Worm (Caenorhabditis elegans) whole organism, midembryonic: ENCODE results near the gene tmem-132.

ENCODE experiments used
- T22C8.4 ChIP-seq: fragments of 200-800 bp; sonication (Bioruptor generic); IDR thresholded peaks from 2 replicates; pipeline ENCODE4 v1.3.6; 2022; ENCODE audit warnings: missing genetic modification characterization, missing compliant biosample characterization
- flt-1 ChIP-seq: fragments of 200-800 bp; sonication (Bioruptor generic); IDR thresholded peaks from 2 replicates; pipeline ENCODE4 v1.3.6; 2022; ENCODE audit warnings: missing genetic modification characterization, missing compliant biosample characterization
- klf-2 ChIP-seq: fragments of 200-800 bp; sonication (Bioruptor generic); conservative IDR thresholded peaks from 2 replicates; pipeline ENCODE4 v1.3.6; 2022; ENCODE audit warnings: missing genetic modification reagents, missing genetic modification characterization, missing compliant biosample characterization
- med-1 ChIP-seq: sonication (generic microtip); optimal IDR thresholded peaks from 2 replicates; lab custom pipeline; 2017; ENCODE audit warnings: missing genetic modification characterization, mild to moderate bottlenecking, missing compliant biosample characterization, antibody characterized with exemption, missing genetic modification reagents; ENCODE audit not compliant: insufficient read depth
- ref-1 ChIP-seq: fragments of 200-800 bp; sonication (Bioruptor generic); conservative IDR thresholded peaks from 2 replicates; pipeline ENCODE4 v1.3.6; 2022; ENCODE audit warnings: missing genetic modification reagents, missing genetic modification characterization, missing compliant biosample characterization
- tab-1 ChIP-seq: fragments of 200-800 bp; sonication (Bioruptor generic); IDR thresholded peaks from 2 replicates; pipeline ENCODE4 v1.3.6; 2022; ENCODE audit warnings: missing genetic modification characterization, missing compliant biosample characterization
- ztf-29 ChIP-seq: fragments of 200-800 bp; sonication (Bioruptor generic); IDR thresholded peaks from 2 replicates; pipeline ENCODE4 v1.3.6; 2022; ENCODE audit warnings: missing genetic modification reagents, missing genetic modification characterization, missing compliant biosample characterization

- TF ChIP-seq T22C8.4 (GFP tag; lab: Robert Waterston, UW), result no peak
- TF ChIP-seq klf-2 (GFP tag; lab: Robert Waterston, UW), result no peak
- TF ChIP-seq med-1 (GFP tag; lab: Kevin White, UChicago), result no peak
- no peak for TF ChIP-seq flt-1 (GFP tag; lab: Robert Waterston, UW)
- no peak for TF ChIP-seq ztf-29 (GFP tag; lab: Robert Waterston, UW)
- TF ChIP-seq tab-1 (GFP tag; lab: Robert Waterston, UW), result no peak
- TF ChIP-seq ref-1 (GFP tag; lab: Robert Waterston, UW), result no peak
These were observed 6.2 kb downstream of the tmem-132 start for ce11 chrIII:2710211-2710610.
